Worm (Caenorhabditis elegans): ENCODE measurements around the gene nspa-10.

Gene nspa-10

ce11 chrV:14707958-14708357 is 42.3 kb downstream of the nspa-10 start, which contains the start of gene R08A2.9:
Gene R08A2.9 (plus strand): TSS chrV:14708258.
- TF ChIP-seq ztf-11 (tag; optimal IDR thresholded peaks at IDR 0.05) (no peak), lsy-12 (tag; optimal IDR thresholded peaks at IDR 0.05) (no peak), ceh-16 (tag; optimal IDR thresholded peaks at IDR 0.05) (no peak), nhr-25 (tag; optimal IDR thresholded peaks at IDR 0.05) (no peak), mdl-1 (tag; optimal IDR thresholded peaks at IDR 0.05) (no peak), pha-4 (tag; optimal IDR thresholded peaks at IDR 0.05) (no peak), nhr-67 (tag; optimal IDR thresholded peaks at IDR 0.05) (no peak), ceh-82 (tag; optimal IDR thresholded peaks at IDR 0.05) (no peak), tbx-2 (tag; optimal IDR thresholded peaks at IDR 0.05) (no peak)
